Fruit fly (Drosophila melanogaster): ENCODE measurements around the gene Rpn7.

DNA sequence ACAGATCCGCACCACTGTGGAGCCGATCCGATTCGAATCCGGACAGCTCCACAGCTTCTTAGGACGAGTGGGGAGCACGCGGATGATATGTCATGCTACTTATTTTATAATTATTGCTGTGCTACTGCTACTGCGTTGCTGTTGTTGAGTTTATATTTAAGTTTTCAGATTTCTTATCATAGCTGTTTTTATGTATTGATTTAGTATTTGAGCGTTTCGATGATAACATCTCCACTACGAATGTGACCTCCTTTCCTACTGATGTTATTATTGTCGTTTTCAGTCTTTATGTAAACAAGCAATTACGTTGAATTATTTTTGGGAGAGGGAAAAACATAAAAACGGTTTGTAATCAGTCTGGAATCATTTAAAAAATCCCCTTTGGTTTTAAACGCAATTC is 5.8 kb downstream of the Rpn7 start:
- TF ChIP-seq Clk (GFP tag; optimal IDR thresholded peaks at IDR 0.05) (no peak), kay (GFP tag; ENCODE audit: borderline replicate concordance) (no peak), toe (GFP tag; optimal IDR thresholded peaks at IDR 0.05) (no peak), pad (GFP tag; optimal IDR thresholded peaks at IDR 0.05) (no peak), CG7101 (tag; optimal IDR thresholded peaks at IDR 0.05) (no peak), bab1 (GFP tag; optimal IDR thresholded peaks at IDR 0.05) (no peak), CG7045 (GFP tag; optimal IDR thresholded peaks at IDR 0.05) (no peak), CG14711 (tag; optimal IDR thresholded peaks at IDR 0.05) (no peak), Hr96 (GFP tag; optimal IDR thresholded peaks at IDR 0.05) (no peak), CG1620 (GFP tag; optimal IDR thresholded peaks at IDR 0.05) (no peak), CG11617 (GFP tag; optimal IDR thresholded peaks at IDR 0.05) (no peak), Mnt (GFP tag; optimal IDR thresholded peaks at IDR 0.05) (no peak), tj (GFP tag; optimal IDR thresholded peaks at IDR 0.05) (no peak)

Measured in whole organism, adult.